ENCODE assay signal across 6 fruit fly cellular contexts in genomic region chrX:8056597-8057228, dm6.
TF ChIP-seq lines count a peak whose summit lies in the region.

No protein-coding gene starts in this region.

- TF ChIP-seq CTCF in whole organism, embryonic (GFP tag; optimal IDR thresholded peaks at IDR 0.05; lab: Kevin White, UChicago) = no peak

TF ChIP-seq in whole organism, 6 proteins besides CTCF, POLR2A, EP300 and RAD21:
- TF ChIP-seq psq (optimal IDR thresholded peaks at IDR 0.05; lab: Kevin White, UChicago) (no peak), EcR (GFP tag; optimal IDR thresholded peaks at IDR 0.05; lab: Kevin White, UChicago) (no peak), CG8478 (optimal IDR thresholded peaks at IDR 0.05; lab: Kevin White, UChicago) (peak; percentile 54), Dll (optimal IDR thresholded peaks at IDR 0.05; lab: Kevin White, UChicago) (peak; percentile 71)

TF ChIP-seq in whole organism, adult, 20 proteins besides CTCF, POLR2A, EP300 and RAD21:
- TF ChIP-seq Mnt (GFP tag; optimal IDR thresholded peaks at IDR 0.05; lab: Kevin White, UChicago) (peak; percentile 43), pad (GFP tag; optimal IDR thresholded peaks at IDR 0.05; lab: Kevin White, UChicago) (no peak), cic (GFP tag; optimal IDR thresholded peaks at IDR 0.05; lab: Kevin White, UChicago) (peak; percentile 79), kay (GFP tag; lab: Kevin White, UChicago; ENCODE audit: borderline replicate concordance) (peak; percentile 96), tj (GFP tag; optimal IDR thresholded peaks at IDR 0.05; lab: Kevin White, UChicago) (no peak), CG11617 (GFP tag; optimal IDR thresholded peaks at IDR 0.05; lab: Kevin White, UChicago) (no peak), CG33017 (tag; optimal IDR thresholded peaks at IDR 0.05; lab: Kevin White, UChicago) (no peak)

TF ChIP-seq in whole organism, embryonic, 481 proteins besides CTCF, POLR2A, EP300 and RAD21 (continues in another document):
- TF ChIP-seq CG33557 (GFP tag; optimal IDR thresholded peaks at IDR 0.05; lab: Kevin White, UChicago) (no peak), CG6175 (GFP tag; IDR thresholded peaks at IDR 0.05; lab: Robert Waterston, UW) (no peak), insv (GFP tag; optimal IDR thresholded peaks at IDR 0.05; lab: Kevin White, UChicago) (no peak), yki (optimal IDR thresholded peaks at IDR 0.05; lab: Kevin White, UChicago) (peak; percentile 41), CG1602 (GFP tag; optimal IDR thresholded peaks at IDR 0.05; lab: Kevin White, UChicago) (no peak), CG8478 (optimal IDR thresholded peaks at IDR 0.05; lab: Kevin White, UChicago) (peak; percentile 75), CG10565 (GFP tag; optimal IDR thresholded peaks at IDR 0.05; lab: Kevin White, UChicago) (no peak), stc (GFP tag; IDR thresholded peaks at IDR 0.05; lab: Robert Waterston, UW) (no peak), CG32772 (GFP tag; IDR thresholded peaks at IDR 0.05; lab: Robert Waterston, UW) (peak; percentile 43; the same call in 1 of the 2 replicates), CG1792 (GFP tag; optimal IDR thresholded peaks at IDR 0.05; lab: Kevin White, UChicago) (no peak), NC2α (GFP tag; optimal IDR thresholded peaks at IDR 0.05; lab: Kevin White, UChicago) (no peak), B-H2 (GFP tag; optimal IDR thresholded peaks at IDR 0.05; lab: Kevin White, UChicago) (peak; percentile 14), sd (tag; optimal IDR thresholded peaks at IDR 0.05; lab: Kevin White, UChicago) (no peak), CG12942 (GFP tag; optimal IDR thresholded peaks at IDR 0.05; lab: Kevin White, UChicago) (no peak), CG2678 (tag; optimal IDR thresholded peaks at IDR 0.05; lab: Kevin White, UChicago) (no peak), kah (GFP tag; optimal IDR thresholded peaks at IDR 0.05; lab: Kevin White, UChicago) (no peak), kni (GFP tag; optimal IDR thresholded peaks at IDR 0.05; lab: Kevin White, UChicago) (peak; percentile 25), HLHmδ (GFP tag; optimal IDR thresholded peaks at IDR 0.05; lab: Kevin White, UChicago) (peak; percentile 42), lab (GFP tag; optimal IDR thresholded peaks at IDR 0.05; lab: Kevin White, UChicago) (no peak), CG9797 (GFP tag; optimal IDR thresholded peaks at IDR 0.05; lab: Kevin White, UChicago) (no peak)

TF ChIP-seq in whole organism, prepupa, 60 proteins besides CTCF, POLR2A, EP300 and RAD21:
- TF ChIP-seq CG16779 (tag; optimal IDR thresholded peaks at IDR 0.05; lab: Kevin White, UChicago) (no peak), net (GFP tag; optimal IDR thresholded peaks at IDR 0.05; lab: Kevin White, UChicago) (peak; percentile 2), CG15336 (GFP tag; IDR thresholded peaks at IDR 0.05; lab: Robert Waterston, UW) (peak; percentile 41; the same call in 1 of the 2 replicates), eg (GFP tag; IDR thresholded peaks at IDR 0.05; lab: Robert Waterston, UW) (peak; percentile 65; the same call in 2 of the 3 replicates), CG6163 (GFP tag; IDR thresholded peaks at IDR 0.05; lab: Robert Waterston, UW) (peak; percentile 67), CG10669 (GFP tag; optimal IDR thresholded peaks at IDR 0.05; lab: Kevin White, UChicago) (peak; percentile 30), CG11902 (GFP tag; optimal IDR thresholded peaks at IDR 0.05; lab: Kevin White, UChicago) (no peak), Lpt (GFP tag; optimal IDR thresholded peaks at IDR 0.05; lab: Kevin White, UChicago) (peak; percentile 8), CG6808 (GFP tag; optimal IDR thresholded peaks at IDR 0.05; lab: Kevin White, UChicago) (peak; percentile 13), Eip78C (GFP tag; lab: Kevin White, UChicago) (peak; percentile 74), CG4318 (GFP tag; optimal IDR thresholded peaks at IDR 0.05; lab: Kevin White, UChicago) (no peak), CG6276 (GFP tag; optimal IDR thresholded peaks at IDR 0.05; lab: Kevin White, UChicago) (peak; percentile 9), fkh (GFP tag; optimal IDR thresholded peaks at IDR 0.05; lab: Kevin White, UChicago) (peak; percentile 70), ss (GFP tag; optimal IDR thresholded peaks at IDR 0.05; lab: Kevin White, UChicago) (peak; percentile 14 to 50), CG3919 (GFP tag; optimal IDR thresholded peaks at IDR 0.05; lab: Kevin White, UChicago) (peak; percentile 13), pdm3 (GFP tag; optimal IDR thresholded peaks at IDR 0.05; lab: Kevin White, UChicago) (no peak), Gug (GFP tag; IDR thresholded peaks at IDR 0.05; lab: Robert Waterston, UW) (no peak), svp (GFP tag; lab: Kevin White, UChicago) (peak; percentile 47), CG8119 (GFP tag; IDR thresholded peaks at IDR 0.05; lab: Robert Waterston, UW) (peak; percentile 62; the same call in 2 of the 3 replicates)

TF ChIP-seq in whole organism, pupa, 21 proteins besides CTCF, POLR2A, EP300 and RAD21:
- peak; percentile 37; the same call in 1 of the 2 replicates for TF ChIP-seq CG32121 (GFP tag; IDR thresholded peaks at IDR 0.05; lab: Robert Waterston, UW)
- TF ChIP-seq CG9948 (tag; optimal IDR thresholded peaks at IDR 0.05; lab: Kevin White, UChicago) = no peak
- TF ChIP-seq CG8301 (tag; optimal IDR thresholded peaks at IDR 0.05; lab: Kevin White, UChicago) = no peak
- no peak for TF ChIP-seq Pif1A (GFP tag; optimal IDR thresholded peaks at IDR 0.05; lab: Kevin White, UChicago)
- no peak for TF ChIP-seq CG10348 (GFP tag; IDR thresholded peaks at IDR 0.05; lab: Robert Waterston, UW)
- TF ChIP-seq CG8159 (tag; optimal IDR thresholded peaks at IDR 0.05; lab: Kevin White, UChicago) = no peak
- TF ChIP-seq CG17806 (tag; optimal IDR thresholded peaks at IDR 0.05; lab: Kevin White, UChicago) = no peak
- peak; percentile 54; the same call in 1 of the 3 replicates for TF ChIP-seq fd96Ca (GFP tag; IDR thresholded peaks at IDR 0.05; lab: Robert Waterston, UW)
- TF ChIP-seq rn (GFP tag; IDR thresholded peaks at IDR 0.05; lab: Robert Waterston, UW) = no peak
- TF ChIP-seq CG13204 (GFP tag; optimal IDR thresholded peaks at IDR 0.05; lab: Kevin White, UChicago) = peak; percentile 18
- peak; percentile 76 for TF ChIP-seq CG4496 (GFP tag; IDR thresholded peaks at IDR 0.05; lab: Robert Waterston, UW)
- TF ChIP-seq CG12605 (GFP tag; IDR thresholded peaks at IDR 0.05; lab: Robert Waterston, UW) = peak; percentile 31; the same call in 1 of the 2 replicates
- TF ChIP-seq gl (tag; optimal IDR thresholded peaks at IDR 0.05; lab: Kevin White, UChicago) = peak; percentile 36
- peak; percentile 46; the same call in 1 of the 2 replicates for TF ChIP-seq Ets98B (GFP tag; IDR thresholded peaks at IDR 0.05; lab: Robert Waterston, UW)
- TF ChIP-seq EcR (GFP tag; optimal IDR thresholded peaks at IDR 0.05; lab: Kevin White, UChicago) = no peak
- no peak for TF ChIP-seq D1 (tag; optimal IDR thresholded peaks at IDR 0.05; lab: Kevin White, UChicago)
- peak; percentile 0 for TF ChIP-seq Snoo (tag; optimal IDR thresholded peaks at IDR 0.05; lab: Kevin White, UChicago)
- TF ChIP-seq CG14655 (GFP tag; optimal IDR thresholded peaks at IDR 0.05; lab: Kevin White, UChicago) = no peak
- no peak for TF ChIP-seq CG34367 (tag; optimal IDR thresholded peaks at IDR 0.05; lab: Kevin White, UChicago)
- TF ChIP-seq Pif1B (GFP tag; optimal IDR thresholded peaks at IDR 0.05; lab: Kevin White, UChicago) = peak; percentile 51
- TF ChIP-seq CG15710 (tag; optimal IDR thresholded peaks at IDR 0.05; lab: Kevin White, UChicago) = peak; percentile 19

TF ChIP-seq in whole organism, wandering third instar larva, 38 proteins besides CTCF, POLR2A, EP300 and RAD21:
- TF ChIP-seq Dif (GFP tag; optimal IDR thresholded peaks at IDR 0.05; lab: Kevin White, UChicago; ENCODE audit: partially characterized antibody) (peak; percentile 83), h (GFP tag; optimal IDR thresholded peaks at IDR 0.05; lab: Kevin White, UChicago) (peak; percentile 35), sage (GFP tag; optimal IDR thresholded peaks at IDR 0.05; lab: Kevin White, UChicago) (peak; percentile 4), br (GFP tag; optimal IDR thresholded peaks at IDR 0.05; lab: Kevin White, UChicago) (no peak), Abd-B (GFP tag; optimal IDR thresholded peaks at IDR 0.05; lab: Kevin White, UChicago) (no peak), N (GFP tag; optimal IDR thresholded peaks at IDR 0.05; lab: Kevin White, UChicago) (peak; percentile 75), usp (GFP tag; optimal IDR thresholded peaks at IDR 0.05; lab: Kevin White, UChicago) (no peak), Myc (optimal IDR thresholded peaks at IDR 0.05; lab: Kevin White, UChicago) (no peak), dl (GFP tag; optimal IDR thresholded peaks at IDR 0.05; lab: Kevin White, UChicago; ENCODE audit: insufficient read depth in 1 of 2, partially characterized antibody in 2 of 2) (peak; percentile 38 to 70), woc (GFP tag; optimal IDR thresholded peaks at IDR 0.05; lab: Kevin White, UChicago) (no peak), Dfd (GFP tag; optimal IDR thresholded peaks at IDR 0.05; lab: Kevin White, UChicago) (no peak), pan (optimal IDR thresholded peaks at IDR 0.05; lab: Kevin White, UChicago) (no peak), Hr83 (GFP tag; optimal IDR thresholded peaks at IDR 0.05; lab: Kevin White, UChicago; ENCODE audit: poor library complexity, severe bottlenecking) (no peak), psq (GFP tag; optimal IDR thresholded peaks at IDR 0.05; lab: Kevin White, UChicago) (peak; percentile 38), dmrt93B (GFP tag; optimal IDR thresholded peaks at IDR 0.05; lab: Kevin White, UChicago) (no peak)
TF ChIP-seq in whole organism, wandering third instar larva: peak in this region for 6.
